Worm (Caenorhabditis elegans) whole organism, L4 larva: ENCODE measurements around the gene rmh-2.

Experiments used
- D1046.2 ChIP-seq: fragments of 200-800 bp; sonication (Bioruptor generic); IDR thresholded peaks from 2 replicates; pipeline ENCODE4 v1.3.6; 2022; ENCODE audit warnings: missing genetic modification characterization, missing compliant biosample characterization
- dve-1 ChIP-seq: sonication (generic microtip); optimal IDR thresholded peaks from 2 replicates; lab custom pipeline; 2017; ENCODE audit warnings: antibody characterized with exemption, mild to moderate bottlenecking, missing genetic modification characterization, missing compliant biosample characterization; ENCODE audit not compliant: insufficient read depth
- hmg-1.1 ChIP-seq: fragments of 200-800 bp; sonication (Bioruptor generic); IDR thresholded peaks from 2 replicates; pipeline ENCODE4 v1.3.6; 2022; ENCODE audit warnings: missing genetic modification reagents, missing genetic modification characterization, missing compliant biosample characterization
- madf-9 ChIP-seq: fragments of 200-800 bp; sonication (Bioruptor generic); conservative IDR thresholded peaks from 2 replicates; pipeline ENCODE4 v1.3.6; 2022; ENCODE audit warnings: missing genetic modification reagents, missing genetic modification characterization, missing compliant biosample characterization
- nhr-111 ChIP-seq: fragments of 200-800 bp; sonication (Bioruptor generic); optimal IDR thresholded peaks from 2 replicates; lab custom pipeline; 2018; ENCODE audit warnings: mild to moderate bottlenecking, missing genetic modification characterization, missing compliant biosample characterization
- nhr-237 ChIP-seq: sonication (generic microtip); optimal IDR thresholded peaks from 2 replicates; lab custom pipeline; 2017; ENCODE audit warnings: missing biosample characterization, missing genetic modification characterization
- nhr-28 ChIP-seq: fragments of 150-350 bp; optimal IDR thresholded peaks from 2 replicates; lab custom pipeline; 2014; ENCODE audit warnings: missing biosample characterization, missing genetic modification characterization
- nhr-41 ChIP-seq: fragments of 200-800 bp; sonication (Bioruptor generic); IDR thresholded peaks from 2 replicates; pipeline ENCODE4 v1.3.6; 2022; ENCODE audit warnings: missing genetic modification reagents, missing genetic modification characterization, missing compliant biosample characterization
- nhr-76 ChIP-seq: fragments of 150-350 bp; optimal IDR thresholded peaks from 2 replicates; lab custom pipeline; 2014; ENCODE audit warnings: missing biosample characterization, missing genetic modification characterization
- pqm-1 ChIP-seq: sonication (generic microtip); optimal IDR thresholded peaks from 2 replicates; lab custom pipeline; 2017; ENCODE audit warnings: missing biosample characterization, missing genetic modification characterization
- zag-1 ChIP-seq: fragments of 150-350 bp; optimal IDR thresholded peaks from 2 replicates; lab custom pipeline; 2014; ENCODE audit warnings: missing biosample characterization, missing genetic modification characterization
- zfp-2 ChIP-seq: sonication (generic microtip); optimal IDR thresholded peaks from 2 replicates; lab custom pipeline; 2016; ENCODE audit warnings: mild to moderate bottlenecking, missing genetic modification characterization, missing compliant biosample characterization
- ztf-7 ChIP-seq: fragments of 150-350 bp; optimal IDR thresholded peaks from 2 replicates; lab custom pipeline; 2014; ENCODE audit warnings: missing biosample characterization, missing genetic modification characterization

DNA sequence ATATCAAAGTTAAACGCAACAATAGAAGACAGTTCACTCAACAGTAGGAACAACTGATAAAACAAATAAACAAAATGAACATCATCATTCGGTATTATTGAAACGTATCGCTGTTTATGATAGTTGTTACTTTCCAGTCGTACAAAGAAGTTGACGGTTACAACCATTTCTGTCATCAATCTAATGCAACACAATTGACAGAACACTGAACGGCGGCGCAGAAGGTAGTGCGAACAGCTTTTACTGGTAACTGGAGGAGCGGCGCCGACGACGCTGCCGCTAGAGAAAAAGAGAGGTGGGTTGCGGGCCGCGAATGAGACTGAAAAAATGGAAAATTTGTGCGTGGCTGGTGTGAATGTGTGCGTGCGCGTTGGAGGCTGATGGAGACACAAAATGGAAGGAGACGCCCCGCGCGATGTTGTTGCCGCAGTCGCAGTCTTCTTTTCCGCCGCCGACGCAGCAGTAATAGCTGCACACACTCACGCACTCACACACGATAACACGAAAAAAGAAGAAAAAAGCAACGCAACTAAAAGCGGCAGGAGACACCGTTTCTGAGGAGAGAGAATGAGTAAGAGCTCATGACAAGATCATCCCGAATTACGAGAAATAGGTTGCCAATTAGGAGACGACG is 33.7 kb upstream of the rmh-2 start:
- TF ChIP-seq nhr-41 (GFP tag; lab: Robert Waterston, UW) (no peak), madf-9 (GFP tag; lab: Robert Waterston, UW) (no peak), zfp-2 (tag; lab: Kevin White, UChicago) (no peak), nhr-76 (tag; lab: Kevin White, UChicago) (no peak), nhr-28 (tag; lab: Kevin White, UChicago) (no peak), ztf-7 (tag; lab: Kevin White, UChicago) (no peak), D1046.2 (GFP tag; lab: Robert Waterston, UW) (0 out of 2 replicates have a peak, but pooled peaks have one; percentile 4), dve-1 (no peak), zag-1 (no peak), nhr-237 (tag; lab: Kevin White, UChicago) (no peak), pqm-1 (tag; lab: Kevin White, UChicago) (no peak), hmg-1.1 (GFP tag; lab: Robert Waterston, UW) (peak; percentile 34; the same call in 1 of the 2 replicates), nhr-111 (GFP tag; lab: Kevin White, UChicago) (no peak)
